Worm (Caenorhabditis elegans): ENCODE data around the gene slc-36.5.

ce11 chrII:6860043-6860442, 16.8 kb downstream of the slc-36.5 start:
- TF ChIP-seq ztf-4 (tag; optimal IDR thresholded peaks at IDR 0.05) = no peak
- TF ChIP-seq zag-1 (tag; optimal IDR thresholded peaks at IDR 0.05) = no peak
- no peak for TF ChIP-seq snpc-4 (tag; optimal IDR thresholded peaks at IDR 0.05)
- no peak for TF ChIP-seq egl-5 (tag; optimal IDR thresholded peaks at IDR 0.05)
- TF ChIP-seq lin-15B (tag; optimal IDR thresholded peaks at IDR 0.05) = no peak
- TF ChIP-seq unc-62 (GFP tag; optimal IDR thresholded peaks at IDR 0.05) = no peak
- no peak for TF ChIP-seq nhr-12 (tag; optimal IDR thresholded peaks at IDR 0.05)
- no peak for TF ChIP-seq nhr-11 (tag; optimal IDR thresholded peaks at IDR 0.05)
- no peak for TF ChIP-seq daf-12 (tag; optimal IDR thresholded peaks at IDR 0.05)
- TF ChIP-seq lin-39 (tag; optimal IDR thresholded peaks at IDR 0.05) = no peak
- no peak for TF ChIP-seq nhr-77 (tag; optimal IDR thresholded peaks at IDR 0.05)
- TF ChIP-seq elt-2 (tag; optimal IDR thresholded peaks at IDR 0.05) = no peak
- no peak for TF ChIP-seq ceh-82 (tag; optimal IDR thresholded peaks at IDR 0.05)
- TF ChIP-seq elt-3 (tag; optimal IDR thresholded peaks at IDR 0.05) = no peak

All from whole organism, L3 larva.